Worm (Caenorhabditis elegans) whole organism, L3 larva: ENCODE results near the gene pigb-1.

Source experiments
- ceh-16 ChIP-seq: sonication (generic microtip); optimal IDR thresholded peaks from 2 replicates; lab custom pipeline; 2017; ENCODE audit warnings: missing biosample characterization, missing genetic modification characterization
- egl-27 ChIP-seq: sonication (generic microtip); optimal IDR thresholded peaks from 4 replicates; lab custom pipeline; 2017; ENCODE audit warnings: missing biosample characterization, missing genetic modification reagents, missing genetic modification characterization
- egl-5 ChIP-seq: fragments of 150-350 bp; optimal IDR thresholded peaks from 2 replicates; lab custom pipeline; 2017; ENCODE audit warnings: missing biosample characterization, missing genetic modification reagents, missing genetic modification characterization, inconsistent platforms
- fkh-2 ChIP-seq: fragments of 150-350 bp; optimal IDR thresholded peaks from 2 replicates; lab custom pipeline; 2014; ENCODE audit warnings: missing biosample characterization, missing genetic modification reagents, missing genetic modification characterization
- jun-1 ChIP-seq: fragments of 150-350 bp; optimal IDR thresholded peaks from 2 replicates; lab custom pipeline; 2014; ENCODE audit warnings: missing biosample characterization, missing genetic modification reagents, missing genetic modification characterization
- lin-15B ChIP-seq: fragments of 150-350 bp; optimal IDR thresholded peaks from 2 replicates; lab custom pipeline; 2014; ENCODE audit warnings: missing biosample characterization, missing genetic modification characterization
- nfya-1 ChIP-seq: sonication (generic microtip); optimal IDR thresholded peaks from 2 replicates; lab custom pipeline; 2017; ENCODE audit warnings: missing genetic modification characterization, mild to moderate bottlenecking, missing compliant biosample characterization, antibody characterized with exemption, moderate library complexity; ENCODE audit not compliant: insufficient read depth
- nhr-28 ChIP-seq: fragments of 150-350 bp; optimal IDR thresholded peaks from 2 replicates; lab custom pipeline; 2014; ENCODE audit warnings: missing biosample characterization, missing genetic modification characterization
- pqm-1 ChIP-seq: fragments of 150-350 bp; optimal IDR thresholded peaks from 2 replicates; lab custom pipeline; 2017; ENCODE audit warnings: missing biosample characterization, missing genetic modification characterization, inconsistent platforms

- no peak for TF ChIP-seq egl-27 (tag; lab: Kevin White, UChicago)
- peak; percentile 17 for TF ChIP-seq nfya-1
- no peak for TF ChIP-seq egl-5 (tag; lab: Kevin White, UChicago)
- no peak for TF ChIP-seq fkh-2 (tag; lab: Kevin White, UChicago)
- TF ChIP-seq nhr-28 (tag; lab: Kevin White, UChicago), result no peak
- TF ChIP-seq jun-1 (tag; lab: Kevin White, UChicago), result no peak
- no peak for TF ChIP-seq lin-15B (tag; lab: Kevin White, UChicago)
- TF ChIP-seq ceh-16 (tag; lab: Kevin White, UChicago), result no peak
- TF ChIP-seq pqm-1 (tag; lab: Kevin White, UChicago), result no peak
Observed at ce11 chrII:5039912-5040311, 47.0 kb upstream of the pigb-1 start, which contains the start of gene golg-2.
